Worm (Caenorhabditis elegans) whole organism, L4 larva: ENCODE results near the gene T06E6.15.

Experiments
- D1046.2 ChIP-seq: fragments of 200-800 bp; sonication (Bioruptor generic); IDR thresholded peaks from 2 replicates; pipeline ENCODE4 v1.3.6; 2022; ENCODE audit warnings: missing genetic modification characterization, missing compliant biosample characterization
- F10B5.3 ChIP-seq: sonication (generic microtip); optimal IDR thresholded peaks from 2 replicates; lab custom pipeline; 2016; ENCODE audit warnings: mild to moderate bottlenecking, missing genetic modification characterization, missing compliant biosample characterization
- F44E2.7 ChIP-seq: fragments of 200-800 bp; sonication (Bioruptor generic); IDR thresholded peaks from 2 replicates; pipeline ENCODE4 v2.1.2; 2022; ENCODE audit warnings: missing genetic modification characterization, missing compliant biosample characterization
- Y105C5A.15 ChIP-seq: fragments of 200-800 bp; sonication (Bioruptor generic); IDR thresholded peaks from 2 replicates; pipeline ENCODE4 v1.3.6; 2022; ENCODE audit warnings: missing genetic modification characterization, missing compliant biosample characterization
- Y75B8A.6 ChIP-seq: fragments of 200-800 bp; sonication (Bioruptor generic); IDR thresholded peaks from 2 replicates; pipeline ENCODE4 v1.3.6; 2022; ENCODE audit warnings: missing genetic modification reagents, missing genetic modification characterization, missing compliant biosample characterization
- aha-1 ChIP-seq: fragments of 150-350 bp; peaks from one replicate; lab custom pipeline; 2014; ENCODE audit warnings: missing biosample characterization, missing genetic modification characterization
- arid-1 ChIP-seq: fragments of 200-800 bp; sonication (Bioruptor generic); conservative IDR thresholded peaks from 2 replicates; pipeline ENCODE4 v1.3.6; 2022; ENCODE audit warnings: missing genetic modification reagents, missing genetic modification characterization, missing compliant biosample characterization
- ceh-28 ChIP-seq: fragments of 150-350 bp; optimal IDR thresholded peaks from 2 replicates; lab custom pipeline; 2014; ENCODE audit warnings: missing biosample characterization, missing genetic modification reagents, missing genetic modification characterization
- ceh-32 ChIP-seq: sonication (generic microtip); optimal IDR thresholded peaks from 2 replicates; lab custom pipeline; 2016; ENCODE audit warnings: mild to moderate bottlenecking, missing genetic modification characterization, missing compliant biosample characterization; ENCODE audit not compliant: poor library complexity
- ceh-62 ChIP-seq: sonication (generic microtip); optimal IDR thresholded peaks from 2 replicates; lab custom pipeline; 2017; ENCODE audit warnings: missing biosample characterization, missing genetic modification characterization
- daf-12 ChIP-seq: fragments of 150-350 bp; optimal IDR thresholded peaks from 2 replicates; lab custom pipeline; 2014; ENCODE audit warnings: missing biosample characterization, missing genetic modification reagents, missing genetic modification characterization
- daf-16 ChIP-seq, 3 experiments: sonication (generic microtip); optimal IDR thresholded peaks; 2 replicates each; lab custom pipeline; 2016 to 2017; ENCODE audit warnings: missing genetic modification characterization in 3 of 3, missing genetic modification reagents in 3 of 3, mild to moderate bottlenecking in 2 of 3, missing compliant biosample characterization in 2 of 3, missing biosample characterization in 1 of 3, moderate library complexity in 1 of 3
- dmd-6 ChIP-seq: fragments of 200-800 bp; sonication (Bioruptor generic); IDR thresholded peaks from 2 replicates; pipeline ENCODE4 v1.3.6; 2022; ENCODE audit warnings: missing genetic modification reagents, missing genetic modification characterization, missing compliant biosample characterization
- dmd-8 ChIP-seq: fragments of 200-800 bp; sonication (Bioruptor generic); IDR thresholded peaks from 2 replicates; pipeline ENCODE4 v1.3.6; 2022; ENCODE audit warnings: missing genetic modification characterization, missing compliant biosample characterization
- fos-1 ChIP-seq: fragments of 150-350 bp; optimal IDR thresholded peaks from 2 replicates; lab custom pipeline; 2014; ENCODE audit warnings: missing biosample characterization, missing genetic modification characterization
- lin-38 ChIP-seq: fragments of 200-800 bp; sonication (Bioruptor generic); IDR thresholded peaks from 2 replicates; pipeline ENCODE4 v1.3.6; 2022; ENCODE audit warnings: missing genetic modification reagents, missing genetic modification characterization, missing compliant biosample characterization
- lin-39 ChIP-seq: fragments of 150-350 bp; optimal IDR thresholded peaks from 2 replicates; lab custom pipeline; 2014; ENCODE audit warnings: missing biosample characterization, missing genetic modification reagents, missing genetic modification characterization
- lir-3 ChIP-seq: sonication (generic microtip); optimal IDR thresholded peaks from 2 replicates; lab custom pipeline; 2016; ENCODE audit warnings: mild to moderate bottlenecking, missing genetic modification characterization, missing compliant biosample characterization
- mdl-1 ChIP-seq, 2 experiments: fragments of 150-350 bp in 1 of 2; sonication (generic microtip) in 1 of 2; optimal IDR thresholded peaks; 2 replicates each; lab custom pipeline; 2014 to 2017; ENCODE audit warnings: missing biosample characterization in 2 of 2, missing genetic modification characterization in 2 of 2
- mxl-3 ChIP-seq: fragments of 200-800 bp; sonication (Bioruptor generic); optimal IDR thresholded peaks from 2 replicates; lab custom pipeline; 2018; ENCODE audit warnings: mild to moderate bottlenecking, missing genetic modification characterization, missing compliant biosample characterization
- nhr-102 ChIP-seq: sonication (generic microtip); optimal IDR thresholded peaks from 2 replicates; lab custom pipeline; 2016; ENCODE audit warnings: mild to moderate bottlenecking, missing genetic modification characterization, moderate library complexity, missing compliant biosample characterization
- nhr-111 ChIP-seq: fragments of 200-800 bp; sonication (Bioruptor generic); optimal IDR thresholded peaks from 2 replicates; lab custom pipeline; 2018; ENCODE audit warnings: mild to moderate bottlenecking, missing genetic modification characterization, missing compliant biosample characterization
- nhr-237 ChIP-seq: sonication (generic microtip); optimal IDR thresholded peaks from 2 replicates; lab custom pipeline; 2017; ENCODE audit warnings: missing biosample characterization, missing genetic modification characterization
- nhr-28 ChIP-seq: fragments of 150-350 bp; optimal IDR thresholded peaks from 2 replicates; lab custom pipeline; 2014; ENCODE audit warnings: missing biosample characterization, missing genetic modification characterization
- nhr-41 ChIP-seq: fragments of 200-800 bp; sonication (Bioruptor generic); IDR thresholded peaks from 2 replicates; pipeline ENCODE4 v1.3.6; 2022; ENCODE audit warnings: missing genetic modification reagents, missing genetic modification characterization, missing compliant biosample characterization
- php-3 ChIP-seq: fragments of 200-800 bp; sonication (Bioruptor generic); IDR thresholded peaks from 2 replicates; pipeline ENCODE4 v1.3.6; 2022; ENCODE audit warnings: missing genetic modification reagents, missing genetic modification characterization, missing compliant biosample characterization
- pqm-1 ChIP-seq: sonication (generic microtip); optimal IDR thresholded peaks from 2 replicates; lab custom pipeline; 2017; ENCODE audit warnings: missing biosample characterization, missing genetic modification characterization
- rbr-2 ChIP-seq: sonication (generic microtip); optimal IDR thresholded peaks from 2 replicates; lab custom pipeline; 2016; ENCODE audit warnings: missing genotype, missing genetic modification characterization, missing compliant biosample characterization
- vab-7 ChIP-seq: fragments of 200-800 bp; sonication (Bioruptor generic); IDR thresholded peaks from 2 replicates; pipeline ENCODE4 v1.3.6; 2022; ENCODE audit warnings: missing genetic modification reagents, missing genetic modification characterization, missing compliant biosample characterization
- zag-1 ChIP-seq: fragments of 150-350 bp; optimal IDR thresholded peaks from 2 replicates; lab custom pipeline; 2014; ENCODE audit warnings: missing biosample characterization, missing genetic modification characterization
- zip-11 ChIP-seq: fragments of 200-800 bp; sonication (Bioruptor generic); IDR thresholded peaks from 2 replicates; pipeline ENCODE4 v1.3.6; 2022; ENCODE audit warnings: missing genetic modification characterization, missing compliant biosample characterization
- zip-2 ChIP-seq: fragments of 150-350 bp; optimal IDR thresholded peaks from 2 replicates; lab custom pipeline; 2014; ENCODE audit warnings: missing biosample characterization, missing genetic modification characterization
- ztf-11 ChIP-seq: fragments of 150-350 bp; optimal IDR thresholded peaks from 2 replicates; lab custom pipeline; 2014; ENCODE audit warnings: missing biosample characterization, missing genetic modification characterization

T06E6.15 gene

ce11 chrV:15399691-15400377, at the start of gene T06E6.15, which contains the start of gene sri-7:
T06E6.15 (minus strand) TSS chrV:15399791.
sri-7 (plus strand) TSS chrV:15400327.
- TF ChIP-seq dmd-8 (GFP tag; lab: Robert Waterston, UW), result no peak
- no peak for TF ChIP-seq mdl-1 (tag; optimal IDR thresholded peaks at IDR 0.05; lab: Kevin White, UChicago)
- no peak for TF ChIP-seq zag-1 (tag; lab: Kevin White, UChicago)
- no peak for TF ChIP-seq mxl-3
- TF ChIP-seq ceh-28, result no peak
- no peak for TF ChIP-seq ceh-62 (tag; lab: Kevin White, UChicago)
- no peak for TF ChIP-seq F10B5.3 (tag; lab: Kevin White, UChicago)
- TF ChIP-seq fos-1 (tag; lab: Kevin White, UChicago), result no peak

ce11 chrV:15448865-15449264, 49.3 kb upstream of the T06E6.15 start, which contains the start of gene T26H5.14:
T26H5.14 (plus strand) TSS chrV:15449165.
- no peak for TF ChIP-seq nhr-102 (tag; lab: Kevin White, UChicago)
- no peak for TF ChIP-seq nhr-237 (tag; lab: Kevin White, UChicago)
- no peak for TF ChIP-seq aha-1 (tag; lab: Kevin White, UChicago)
- no peak for TF ChIP-seq Y105C5A.15
- no peak for TF ChIP-seq arid-1 (GFP tag; lab: Robert Waterston, UW)
- TF ChIP-seq nhr-41 (GFP tag; lab: Robert Waterston, UW), result no peak
- no peak for TF ChIP-seq rbr-2 (tag; lab: Kevin White, UChicago)

DNA sequence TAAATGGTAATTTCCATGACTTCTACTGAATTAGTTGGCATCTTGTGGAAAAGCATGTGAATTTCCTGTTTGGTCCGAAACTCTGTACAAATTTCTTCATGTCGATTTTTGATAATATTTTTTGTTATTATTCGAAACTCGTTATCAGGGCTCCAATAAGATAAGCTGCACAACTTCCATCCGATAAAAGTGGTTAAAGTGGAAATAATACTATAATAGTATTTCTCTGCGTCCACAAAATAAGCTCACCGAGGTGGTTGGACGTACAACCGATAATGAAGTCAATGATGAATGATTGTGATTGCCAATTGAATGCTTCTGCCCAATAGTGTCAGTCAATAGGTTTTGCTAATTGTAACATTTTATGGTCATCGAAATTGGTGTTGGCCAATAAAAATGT, 48.8 kb upstream of the T06E6.15 start, which contains the start of gene T26H5.4:
TSS of gene T26H5.4 (minus strand) at position 294 of the 400 bp plus-strand sequence.
- peak; percentile 21 for TF ChIP-seq pqm-1 (tag; lab: Kevin White, UChicago)
- TF ChIP-seq nhr-28 (tag; lab: Kevin White, UChicago), result peak; percentile 18
- TF ChIP-seq lir-3 (tag; lab: Kevin White, UChicago), result no peak
- TF ChIP-seq php-3, result peak; percentile 69; the same call in 1 of the 2 replicates
- no peak for TF ChIP-seq daf-16 (GFP tag; optimal IDR thresholded peaks at IDR 0.05; lab: Kevin White, UChicago)
- peak; percentile 37 for TF ChIP-seq daf-16 (tag; optimal IDR thresholded peaks at IDR 0.05; lab: Kevin White, UChicago)
- no peak for TF ChIP-seq ztf-11
- TF ChIP-seq, all 104 proteins: peak for 4

DNA sequence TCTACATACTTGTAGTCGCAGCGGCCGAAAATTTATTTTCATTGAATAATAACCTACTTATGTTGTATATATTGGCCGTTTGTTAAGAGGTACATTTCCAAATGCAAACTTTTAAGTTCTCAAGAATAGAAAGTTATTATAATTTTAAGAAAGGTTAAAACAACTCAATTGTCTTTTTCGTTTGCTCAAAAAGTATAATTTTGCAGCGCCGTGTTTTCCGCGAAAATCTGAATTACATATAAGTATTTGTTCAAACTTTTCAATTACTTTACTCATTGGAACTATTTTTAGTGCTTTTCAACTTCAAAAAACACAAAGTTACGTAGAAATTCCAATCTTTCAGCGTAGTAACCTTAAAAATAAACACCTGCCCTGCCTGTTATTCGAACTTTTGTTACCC, 45.8 kb upstream of the T06E6.15 start, which contains the start of gene srh-239:
TSS of gene srh-239 (plus strand) at position 301 of the 400 bp plus-strand sequence.
- TF ChIP-seq lin-38 (GFP tag; lab: Robert Waterston, UW) (no peak), daf-16 (GFP tag; optimal IDR thresholded peaks at IDR 0.05; lab: Kevin White, UChicago) (no peak), daf-16 (tag; optimal IDR thresholded peaks at IDR 0.05; lab: Kevin White, UChicago) (no peak), dmd-6 (GFP tag; lab: Robert Waterston, UW) (no peak), fos-1 (tag; lab: Kevin White, UChicago) (no peak), F44E2.7 (GFP tag; lab: Robert Waterston, UW) (no peak), nhr-111 (GFP tag; lab: Kevin White, UChicago) (no peak), lir-3 (tag; lab: Kevin White, UChicago) (no peak), daf-12 (tag; lab: Kevin White, UChicago) (no peak), zip-11 (GFP tag; lab: Robert Waterston, UW) (no peak), nhr-41 (GFP tag; lab: Robert Waterston, UW) (no peak), lin-39 (no peak), Y75B8A.6 (no peak), php-3 (no peak), zip-2 (no peak), ceh-32 (no peak), D1046.2 (GFP tag; lab: Robert Waterston, UW) (no peak), vab-7 (GFP tag; lab: Robert Waterston, UW) (no peak), ceh-28 (no peak)
- TF ChIP-seq, all 104 proteins: peak for 0
